Worm (Caenorhabditis elegans) whole organism, L1 larva: ENCODE results near the gene Y66D12A.16.

Experiments
- C04F5.9 ChIP-seq: sonication (generic microtip); optimal IDR thresholded peaks from 2 replicates; lab custom pipeline; 2016; ENCODE audit warnings: missing genetic modification characterization, missing compliant biosample characterization
- C16A3.4 ChIP-seq: fragments of 150-350 bp; optimal IDR thresholded peaks from 2 replicates; lab custom pipeline; 2014; ENCODE audit warnings: missing biosample characterization, missing genetic modification characterization
- Y116A8C.19 ChIP-seq: sonication (generic microtip); optimal IDR thresholded peaks from 2 replicates; lab custom pipeline; 2016; ENCODE audit warnings: missing compliant biosample characterization, missing genetic modification characterization, borderline replicate concordance
- aha-1 ChIP-seq: fragments of 150-350 bp; optimal IDR thresholded peaks from 2 replicates; lab custom pipeline; 2014; ENCODE audit warnings: missing biosample characterization, missing genetic modification characterization
- aly-2 ChIP-seq: fragments of 150-350 bp; optimal IDR thresholded peaks from 2 replicates; lab custom pipeline; 2014; ENCODE audit warnings: missing biosample characterization, missing genetic modification characterization
- ama-1 ChIP-seq: fragments of 150-350 bp; optimal IDR thresholded peaks from 2 replicates; lab custom pipeline; 2014
- ceh-63 ChIP-seq: fragments of 200-800 bp; sonication (Bioruptor generic); optimal IDR thresholded peaks from 2 replicates; lab custom pipeline; 2018; ENCODE audit warnings: mild to moderate bottlenecking, missing genetic modification characterization, missing compliant biosample characterization
- ceh-82 ChIP-seq, 3 experiments: fragments of 150-350 bp in 1 of 3; sonication (generic microtip) in 2 of 3; optimal IDR thresholded peaks; 2 replicates each; lab custom pipeline; 2014 to 2017; ENCODE audit warnings: missing biosample characterization in 3 of 3, missing genetic modification characterization in 3 of 3
- ceh-88 ChIP-seq: fragments of 200-800 bp; sonication (Bioruptor generic); IDR thresholded peaks from 2 replicates; pipeline ENCODE4 v1.3.6; 2022; ENCODE audit warnings: missing genetic modification characterization, missing compliant biosample characterization
- dsc-1 ChIP-seq: sonication (generic microtip); optimal IDR thresholded peaks from 2 replicates; lab custom pipeline; 2016; ENCODE audit warnings: mild to moderate bottlenecking, missing genetic modification characterization, missing compliant biosample characterization
- efl-1 ChIP-seq, 4 experiments: fragments of 150-350 bp; optimal IDR thresholded peaks in 3 of 4; peaks in 1 of 4; 1 replicate in 1 of 4; 2 replicates in 3 of 4; lab custom pipeline; 2014; ENCODE audit warnings: missing biosample characterization in 2 of 4, missing genetic modification characterization in 2 of 4, missing genetic modification reagents in 2 of 4
- efl-3 ChIP-seq: fragments of 200-800 bp; sonication (Bioruptor generic); optimal IDR thresholded peaks from 2 replicates; lab custom pipeline; 2018; ENCODE audit warnings: mild to moderate bottlenecking, missing genetic modification characterization, missing compliant biosample characterization
- egl-13 ChIP-seq: sonication (generic microtip); optimal IDR thresholded peaks from 2 replicates; lab custom pipeline; 2016; ENCODE audit warnings: missing genotype, missing genetic modification reagents, missing genetic modification characterization, missing compliant biosample characterization
- elt-2 ChIP-seq: sonication (generic microtip); optimal IDR thresholded peaks from 2 replicates; lab custom pipeline; 2016; ENCODE audit warnings: missing genetic modification characterization, mild to moderate bottlenecking, inconsistent platforms, missing compliant biosample characterization, missing genetic modification reagents
- ets-5 ChIP-seq: fragments of 200-800 bp; sonication (Bioruptor generic); IDR thresholded peaks from 2 replicates; pipeline ENCODE4 v1.3.6; 2022; ENCODE audit warnings: missing genetic modification characterization, missing compliant biosample characterization
- fkh-8 ChIP-seq: sonication (generic microtip); optimal IDR thresholded peaks from 2 replicates; lab custom pipeline; 2016; ENCODE audit warnings: mild to moderate bottlenecking, missing genetic modification characterization, missing compliant biosample characterization
- fos-1 ChIP-seq: fragments of 150-350 bp; optimal IDR thresholded peaks from 2 replicates; lab custom pipeline; 2014; ENCODE audit warnings: missing biosample characterization, missing genetic modification characterization
- grh-1 ChIP-seq: fragments of 200-800 bp; sonication (Bioruptor generic); IDR thresholded peaks from 2 replicates; pipeline ENCODE4 v1.3.6; 2022; ENCODE audit warnings: missing genetic modification reagents, missing genetic modification characterization, missing compliant biosample characterization
- hlh-4 ChIP-seq: sonication (generic microtip); optimal IDR thresholded peaks from 2 replicates; lab custom pipeline; 2016; ENCODE audit warnings: mild to moderate bottlenecking, missing genetic modification characterization, missing compliant biosample characterization
- irx-1 ChIP-seq: sonication (generic microtip); optimal IDR thresholded peaks from 2 replicates; lab custom pipeline; 2016; ENCODE audit warnings: missing genetic modification characterization, missing compliant biosample characterization
- jun-1 ChIP-seq: fragments of 150-350 bp; optimal IDR thresholded peaks from 2 replicates; lab custom pipeline; 2014; ENCODE audit warnings: missing biosample characterization, missing genetic modification reagents, missing genetic modification characterization
- lin-13 ChIP-seq: fragments of 150-350 bp; optimal IDR thresholded peaks from 2 replicates; lab custom pipeline; 2014; ENCODE audit warnings: missing biosample characterization, missing genetic modification reagents, missing genetic modification characterization
- lin-14 ChIP-seq: fragments of 200-800 bp; sonication (Bioruptor generic); optimal IDR thresholded peaks from 2 replicates; lab custom pipeline; 2018; ENCODE audit warnings: mild to moderate bottlenecking, missing genetic modification characterization, moderate library complexity, missing compliant biosample characterization
- lin-15B ChIP-seq: fragments of 150-350 bp; sonication (generic microtip); optimal IDR thresholded peaks from 3 replicates; lab custom pipeline; 2014; ENCODE audit warnings: missing biosample characterization, missing genetic modification characterization
- lin-35 ChIP-seq, 2 experiments: fragments of 150-350 bp; optimal IDR thresholded peaks; 2 replicates each; lab custom pipeline; 2014; ENCODE audit warnings: missing biosample characterization in 2 of 2, missing genetic modification characterization in 2 of 2, missing genetic modification reagents in 2 of 2
- lin-39 ChIP-seq: fragments of 150-350 bp; optimal IDR thresholded peaks from 2 replicates; lab custom pipeline; 2014; ENCODE audit warnings: missing biosample characterization, missing genetic modification reagents, missing genetic modification characterization
- lir-3 ChIP-seq: sonication (generic microtip); optimal IDR thresholded peaks from 2 replicates; lab custom pipeline; 2016; ENCODE audit warnings: mild to moderate bottlenecking, missing genetic modification characterization, moderate library complexity, missing compliant biosample characterization; ENCODE audit not compliant: poor library complexity
- mab-9 ChIP-seq: fragments of 200-800 bp; sonication (Bioruptor generic); IDR thresholded peaks from 2 replicates; pipeline ENCODE4 v1.3.6; 2022; ENCODE audit warnings: missing genetic modification reagents, missing genetic modification characterization, missing compliant biosample characterization
- mdl-1 ChIP-seq, 2 experiments: fragments of 150-350 bp; optimal IDR thresholded peaks; 2 replicates each; lab custom pipeline; 2014 to 2017; ENCODE audit warnings: missing biosample characterization in 2 of 2, missing genetic modification characterization in 2 of 2, inconsistent platforms in 1 of 2
- mef-2 ChIP-seq: fragments of 150-350 bp; optimal IDR thresholded peaks from 2 replicates; lab custom pipeline; 2014; ENCODE audit warnings: missing biosample characterization, missing genetic modification characterization
- nhr-12 ChIP-seq: sonication (generic microtip); optimal IDR thresholded peaks from 2 replicates; lab custom pipeline; 2017; ENCODE audit warnings: missing biosample characterization, missing genetic modification characterization
- nhr-19 ChIP-seq: fragments of 200-800 bp; sonication (Bioruptor generic); conservative IDR thresholded peaks from 2 replicates; pipeline ENCODE4 v1.3.6; 2022; ENCODE audit warnings: missing genetic modification characterization, missing compliant biosample characterization
- nhr-28 ChIP-seq: fragments of 150-350 bp; optimal IDR thresholded peaks from 2 replicates; lab custom pipeline; 2014; ENCODE audit warnings: missing biosample characterization, missing genetic modification characterization
- nhr-47 ChIP-seq: sonication (generic microtip); optimal IDR thresholded peaks from 2 replicates; lab custom pipeline; 2016; ENCODE audit warnings: mild to moderate bottlenecking, missing genetic modification characterization, moderate library complexity, missing compliant biosample characterization
- nhr-76 ChIP-seq: sonication (generic microtip); optimal IDR thresholded peaks from 2 replicates; lab custom pipeline; 2017; ENCODE audit warnings: missing biosample characterization, missing genetic modification characterization
- nhr-77 ChIP-seq: fragments of 150-350 bp; optimal IDR thresholded peaks from 2 replicates; lab custom pipeline; 2014; ENCODE audit warnings: missing biosample characterization, missing genetic modification characterization
- nhr-90 ChIP-seq: sonication (generic microtip); optimal IDR thresholded peaks from 2 replicates; lab custom pipeline; 2016; ENCODE audit warnings: mild to moderate bottlenecking, missing genetic modification characterization, missing compliant biosample characterization; ENCODE audit not compliant: poor library complexity
- pag-3 ChIP-seq: sonication (generic microtip); optimal IDR thresholded peaks from 2 replicates; lab custom pipeline; 2017; ENCODE audit warnings: missing genetic modification characterization, mild to moderate bottlenecking, missing compliant biosample characterization, antibody characterized with exemption, borderline replicate concordance; ENCODE audit not compliant: insufficient read depth
- pqm-1 ChIP-seq: sonication (generic microtip); optimal IDR thresholded peaks from 3 replicates; lab custom pipeline; 2017; ENCODE audit warnings: missing biosample characterization, missing genetic modification characterization
- skn-1 ChIP-seq: fragments of 150-350 bp; optimal IDR thresholded peaks from 2 replicates; lab custom pipeline; 2014; ENCODE audit warnings: missing biosample characterization, missing genetic modification characterization
- sox-4 ChIP-seq: sonication (generic microtip); optimal IDR thresholded peaks from 2 replicates; lab custom pipeline; 2016; ENCODE audit warnings: missing genetic modification characterization, missing compliant biosample characterization
- sptf-1 ChIP-seq: fragments of 150-350 bp; optimal IDR thresholded peaks from 2 replicates; lab custom pipeline; 2014; ENCODE audit warnings: missing biosample characterization, missing genetic modification characterization
- sup-37 ChIP-seq: fragments of 200-800 bp; sonication (Bioruptor generic); optimal IDR thresholded peaks from 2 replicates; lab custom pipeline; 2018; ENCODE audit warnings: mild to moderate bottlenecking, missing genetic modification characterization, missing compliant biosample characterization
- swsn-7 ChIP-seq: sonication (generic microtip); optimal IDR thresholded peaks from 2 replicates; lab custom pipeline; 2016; ENCODE audit warnings: missing genetic modification characterization, missing compliant biosample characterization
- tbx-2 ChIP-seq: sonication (generic microtip); optimal IDR thresholded peaks from 2 replicates; lab custom pipeline; 2016; ENCODE audit warnings: missing genetic modification characterization, missing compliant biosample characterization
- unc-130 ChIP-seq: fragments of 150-350 bp; optimal IDR thresholded peaks from 2 replicates; lab custom pipeline; 2017; ENCODE audit warnings: missing biosample characterization, missing genetic modification characterization, inconsistent platforms
- unc-30 ChIP-seq: sonication (generic microtip); optimal IDR thresholded peaks from 2 replicates; lab custom pipeline; 2017; ENCODE audit warnings: missing biosample characterization, missing genetic modification characterization
- unc-62 ChIP-seq: fragments of 150-350 bp; optimal IDR thresholded peaks from 2 replicates; lab custom pipeline; 2014; ENCODE audit warnings: missing biosample characterization, missing genetic modification reagents, missing genetic modification characterization
- unc-86 ChIP-seq: sonication (generic microtip); optimal IDR thresholded peaks from 2 replicates; lab custom pipeline; 2016; ENCODE audit warnings: missing genetic modification characterization, missing compliant biosample characterization
- vab-15 ChIP-seq: sonication (generic microtip); optimal IDR thresholded peaks from 2 replicates; lab custom pipeline; 2017; ENCODE audit warnings: missing genotype, mild to moderate bottlenecking, missing genetic modification characterization, missing compliant biosample characterization

Y66D12A.16 gene

DNA sequence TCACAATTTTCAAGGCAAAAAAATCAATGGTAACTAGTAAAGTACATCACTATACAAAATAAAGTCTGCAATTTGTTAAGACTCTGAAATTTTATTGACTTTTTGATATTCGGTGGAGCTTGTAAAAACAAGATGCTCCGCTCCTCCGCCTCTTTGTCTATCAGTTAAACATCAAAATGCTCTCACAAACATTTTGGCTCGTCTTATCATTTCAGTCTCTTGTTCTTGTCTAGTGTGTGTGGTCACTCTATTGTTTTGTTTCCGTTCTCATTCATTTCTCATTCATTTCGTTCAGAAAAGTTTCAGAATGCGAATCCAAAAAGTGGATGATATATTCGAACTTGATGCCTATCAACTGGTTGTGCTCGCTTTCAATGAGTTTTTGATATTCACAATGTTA, 24.7 kb downstream of the Y66D12A.16 start, which contains the start of gene Y66D12A.13:
TSS of gene Y66D12A.13 (plus strand) at position 301 of the 400 bp plus-strand sequence.
- TF ChIP-seq efl-1 (optimal IDR thresholded peaks at IDR 0.05; lab: Kevin White, UChicago): no peak
- peak in 1 of 2 experiments; percentile 71 for TF ChIP-seq efl-1 (GFP tag; optimal IDR thresholded peaks at IDR 0.05 in 1 of 2; lab: Kevin White, UChicago)
- TF ChIP-seq sox-4 (tag; lab: Kevin White, UChicago): no peak

DNA sequence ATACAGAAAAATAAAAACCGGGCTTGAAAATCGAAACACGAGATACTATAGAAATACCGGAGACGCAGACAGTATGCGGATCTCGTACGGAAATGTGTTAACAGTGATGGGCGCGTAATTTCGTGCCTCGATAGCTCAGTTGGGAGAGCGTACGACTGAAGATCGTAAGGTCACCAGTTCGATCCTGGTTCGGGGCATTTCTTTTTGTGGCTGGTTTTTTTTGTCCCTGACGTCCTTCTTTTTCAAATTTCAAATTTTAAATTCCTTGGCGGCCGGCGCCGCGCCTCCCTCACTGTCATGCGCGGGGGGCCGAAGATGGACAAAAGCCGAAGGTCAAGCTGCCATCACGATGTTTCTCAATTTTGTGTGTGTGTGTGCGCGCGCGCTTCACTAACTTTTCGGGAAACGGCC, 31.4 kb downstream of the Y66D12A.16 start:
- TF ChIP-seq nhr-90 (tag; lab: Kevin White, UChicago): peak; percentile 67
- TF ChIP-seq nhr-28 (tag; lab: Kevin White, UChicago): no peak
- TF ChIP-seq C16A3.4 (tag; lab: Kevin White, UChicago): no peak
- peak in 1 of 2 experiments; percentile 32 for TF ChIP-seq efl-1 (optimal IDR thresholded peaks at IDR 0.05; lab: Kevin White, UChicago)
- TF ChIP-seq efl-1 (GFP tag; optimal IDR thresholded peaks at IDR 0.05 in 1 of 2; lab: Kevin White, UChicago): peak; percentile 8 to 92
- TF ChIP-seq sup-37 (GFP tag; lab: Kevin White, UChicago): no peak
- no peak for TF ChIP-seq skn-1 (tag; lab: Kevin White, UChicago)
- TF ChIP-seq mef-2 (tag; lab: Kevin White, UChicago): no peak
- 0 out of 2 replicates have a peak, but pooled peaks have one; percentile 23 for TF ChIP-seq grh-1 (GFP tag; lab: Robert Waterston, UW)
- no peak for TF ChIP-seq sptf-1 (tag; lab: Kevin White, UChicago)
- TF ChIP-seq Y116A8C.19 (tag; lab: Kevin White, UChicago): no peak
- no peak for TF ChIP-seq ceh-82 (tag; optimal IDR thresholded peaks at IDR 0.05; lab: Kevin White, UChicago)
- TF ChIP-seq lin-15B (tag; lab: Kevin White, UChicago): no peak
- TF ChIP-seq swsn-7 (tag; lab: Kevin White, UChicago): no peak
- TF ChIP-seq pag-3 (tag; lab: Kevin White, UChicago): no peak
- no peak for TF ChIP-seq unc-130
- TF ChIP-seq ceh-63 (GFP tag; lab: Kevin White, UChicago): no peak
- peak; percentile 21; the same call in 1 of the 2 replicates for TF ChIP-seq nhr-19 (GFP tag; lab: Robert Waterston, UW)
- no peak for TF ChIP-seq ets-5 (GFP tag; lab: Robert Waterston, UW)
- TF ChIP-seq nhr-12 (tag; lab: Kevin White, UChicago): no peak
- peak; percentile 15 to 57 for TF ChIP-seq lin-35 (GFP tag; optimal IDR thresholded peaks at IDR 0.05; lab: Kevin White, UChicago)
- no peak for TF ChIP-seq lin-39 (tag; lab: Kevin White, UChicago)
- TF ChIP-seq unc-86 (tag; lab: Kevin White, UChicago): no peak
- no peak for TF ChIP-seq lir-3
- TF ChIP-seq aly-2: no peak
- no peak for TF ChIP-seq ama-1 (lab: Kevin White, UChicago)
- TF ChIP-seq mdl-1 (tag; optimal IDR thresholded peaks at IDR 0.05; lab: Kevin White, UChicago): peak in 1 of 2 experiments; percentile 10
- TF ChIP-seq fkh-8 (tag; lab: Kevin White, UChicago): no peak
- TF ChIP-seq lin-13 (GFP tag; lab: Kevin White, UChicago): peak; percentile 7
- TF ChIP-seq elt-2 (tag; lab: Kevin White, UChicago): no peak
- TF ChIP-seq irx-1 (tag; lab: Kevin White, UChicago): no peak
- TF ChIP-seq lin-14: peak; percentile 68
- no peak for TF ChIP-seq vab-15 (tag; lab: Kevin White, UChicago)
- TF ChIP-seq ceh-88 (GFP tag; lab: Robert Waterston, UW): no peak
- no peak for TF ChIP-seq nhr-77
- TF ChIP-seq pqm-1: no peak
- no peak for TF ChIP-seq tbx-2 (tag; lab: Kevin White, UChicago)
- TF ChIP-seq egl-13 (tag; lab: Kevin White, UChicago): no peak
- TF ChIP-seq C04F5.9 (tag; lab: Kevin White, UChicago): no peak
- TF ChIP-seq nhr-76 (tag; lab: Kevin White, UChicago): no peak
- no peak for TF ChIP-seq unc-62 (GFP tag; lab: Kevin White, UChicago)
- TF ChIP-seq unc-30 (tag; lab: Kevin White, UChicago): no peak
- TF ChIP-seq hlh-4 (tag; lab: Kevin White, UChicago): no peak
- peak; percentile 45 for TF ChIP-seq nhr-47
- TF ChIP-seq efl-3 (GFP tag; lab: Kevin White, UChicago): no peak
- TF ChIP-seq mab-9 (GFP tag; lab: Robert Waterston, UW): no peak
- TF ChIP-seq dsc-1 (tag; lab: Kevin White, UChicago): no peak
- TF ChIP-seq fos-1 (tag; lab: Kevin White, UChicago): no peak
- TF ChIP-seq aha-1 (tag; lab: Kevin White, UChicago): no peak
- TF ChIP-seq jun-1 (tag; lab: Kevin White, UChicago): no peak
